Fruit fly (Drosophila melanogaster) whole organism, adult: ENCODE data around the gene nrv1.

Experiments used
- CG11617 ChIP-seq: fragments of 200-800 bp; sonication (Bioruptor generic); optimal IDR thresholded peaks from 2 replicates; lab custom pipeline; 2017; ENCODE audit warnings: mild to moderate bottlenecking, missing biosample characterization, missing genetic modification reagents, missing genetic modification characterization
- CG12768 ChIP-seq: fragments of 200-800 bp; sonication (Bioruptor generic); optimal IDR thresholded peaks from 2 replicates; lab custom pipeline; 2017; ENCODE audit warnings: missing biosample characterization, missing genetic modification characterization, mild to moderate bottlenecking, moderate library complexity, missing genetic modification reagents
- CG14711 ChIP-seq: fragments of 200-800 bp; sonication (Bioruptor generic); optimal IDR thresholded peaks from 2 replicates; lab custom pipeline; 2018; ENCODE audit warnings: missing biosample characterization, mild to moderate bottlenecking, missing genetic modification characterization, moderate library complexity
- CG1620 ChIP-seq: fragments of 200-800 bp; sonication (Bioruptor generic); optimal IDR thresholded peaks from 2 replicates; lab custom pipeline; 2016; ENCODE audit warnings: missing biosample characterization, missing genetic modification characterization
- CG33017 ChIP-seq: fragments of 200-800 bp; sonication (Bioruptor generic); optimal IDR thresholded peaks from 2 replicates; lab custom pipeline; 2018; ENCODE audit warnings: missing biosample characterization, mild to moderate bottlenecking, missing genetic modification characterization, moderate library complexity
- CG5204 ChIP-seq: fragments of 200-800 bp; sonication (Bioruptor generic); optimal IDR thresholded peaks from 2 replicates; lab custom pipeline; 2016; ENCODE audit warnings: missing biosample characterization, missing genetic modification characterization
- CG7045 ChIP-seq: fragments of 200-800 bp; sonication (Bioruptor generic); optimal IDR thresholded peaks from 2 replicates; lab custom pipeline; 2017; ENCODE audit warnings: missing biosample characterization, mild to moderate bottlenecking, missing genetic modification characterization
- CG7101 ChIP-seq: fragments of 200-800 bp; sonication (Bioruptor generic); optimal IDR thresholded peaks from 2 replicates; lab custom pipeline; 2018; ENCODE audit warnings: missing biosample characterization, mild to moderate bottlenecking, missing genetic modification characterization, moderate library complexity
- Clk ChIP-seq: fragments of 200-800 bp; sonication (Bioruptor generic); optimal IDR thresholded peaks from 2 replicates; lab custom pipeline; 2017; ENCODE audit warnings: missing biosample characterization, missing genetic modification characterization
- Crg-1 ChIP-seq: fragments of 200-800 bp; sonication (Bioruptor generic); optimal IDR thresholded peaks from 2 replicates; lab custom pipeline; 2016; ENCODE audit warnings: missing biosample characterization, missing genetic modification characterization
- Hr96 ChIP-seq: fragments of 200-800 bp; sonication (Bioruptor generic); optimal IDR thresholded peaks from 2 replicates; lab custom pipeline; 2016; ENCODE audit warnings: missing biosample characterization, missing genetic modification characterization
- Mnt ChIP-seq: fragments of 200-800 bp; sonication (Bioruptor generic); optimal IDR thresholded peaks from 2 replicates; lab custom pipeline; 2016; ENCODE audit warnings: missing biosample characterization, mild to moderate bottlenecking, missing genetic modification characterization
- bab1 ChIP-seq: fragments of 200-800 bp; sonication (Bioruptor generic); optimal IDR thresholded peaks from 3 replicates; lab custom pipeline; 2019; ENCODE audit warnings: missing biosample characterization, mild to moderate bottlenecking, missing genetic modification characterization, moderate library complexity
- cic ChIP-seq: fragments of 200-800 bp; sonication (Bioruptor generic); optimal IDR thresholded peaks from 2 replicates; lab custom pipeline; 2017; ENCODE audit warnings: missing biosample characterization, mild to moderate bottlenecking, missing genetic modification characterization, moderate library complexity
- cnc ChIP-seq, 2 experiments: fragments of >200 bp; optimal IDR thresholded peaks; 2 replicates each; lab custom pipeline; 2017
- kay ChIP-seq: fragments of 200-800 bp; sonication (Bioruptor generic); peaks from one replicate; lab custom pipeline; 2016; ENCODE audit warnings: missing biosample characterization, missing genetic modification characterization, borderline replicate concordance
- ovo ChIP-seq: fragments of 200-800 bp; sonication (Bioruptor generic); optimal IDR thresholded peaks from 2 replicates; lab custom pipeline; 2016; ENCODE audit warnings: missing biosample characterization, missing genetic modification characterization
- pad ChIP-seq: fragments of 200-800 bp; sonication (Bioruptor generic); optimal IDR thresholded peaks from 3 replicates; lab custom pipeline; 2017; ENCODE audit warnings: missing biosample characterization, missing genetic modification characterization, mild to moderate bottlenecking, moderate library complexity, missing genetic modification reagents
- tj ChIP-seq: fragments of 200-800 bp; sonication (Bioruptor generic); optimal IDR thresholded peaks from 3 replicates; lab custom pipeline; 2017; ENCODE audit warnings: missing biosample characterization, mild to moderate bottlenecking, missing genetic modification characterization, moderate library complexity
- toe ChIP-seq: fragments of 200-800 bp; sonication (Bioruptor generic); optimal IDR thresholded peaks from 2 replicates; lab custom pipeline; 2016; ENCODE audit warnings: missing biosample characterization, missing genetic modification characterization

The nrv1 gene

dm6 chr2L:6786674-6787028 is at the start of gene nrv1:
TSS of gene nrv1 (minus strand) at chr2L:6786861.
- no peak for TF ChIP-seq Mnt
- TF ChIP-seq toe (GFP tag; lab: Kevin White, UChicago): no peak
- no peak for TF ChIP-seq CG5204 (GFP tag; lab: Kevin White, UChicago)
- TF ChIP-seq tj (GFP tag; lab: Kevin White, UChicago): no peak
- TF ChIP-seq cnc (optimal IDR thresholded peaks at IDR 0.05; lab: Kevin White, UChicago): no peak
- TF ChIP-seq CG7045 (GFP tag; lab: Kevin White, UChicago): no peak
- no peak for TF ChIP-seq bab1
- no peak for TF ChIP-seq CG1620 (GFP tag; lab: Kevin White, UChicago)
- no peak for TF ChIP-seq pad (GFP tag; lab: Kevin White, UChicago)
- no peak for TF ChIP-seq Hr96 (GFP tag; lab: Kevin White, UChicago)
- no peak for TF ChIP-seq CG11617
- TF ChIP-seq Clk (GFP tag; lab: Kevin White, UChicago): no peak
- no peak for TF ChIP-seq kay (GFP tag; lab: Kevin White, UChicago)
- TF ChIP-seq CG33017 (tag; lab: Kevin White, UChicago): no peak
- TF ChIP-seq CG14711 (tag; lab: Kevin White, UChicago): no peak
- no peak for TF ChIP-seq ovo
- TF ChIP-seq Crg-1 (GFP tag; lab: Kevin White, UChicago): no peak
- TF ChIP-seq CG7101 (tag; lab: Kevin White, UChicago): no peak
- TF ChIP-seq CG12768 (GFP tag; lab: Kevin White, UChicago): no peak
- TF ChIP-seq cic (GFP tag; lab: Kevin White, UChicago): no peak

dm6 chr2L:6836114-6836513 is 49.5 kb upstream of the nrv1 start:
- TF ChIP-seq cnc (optimal IDR thresholded peaks at IDR 0.05; lab: Kevin White, UChicago) (no peak), Clk (GFP tag; lab: Kevin White, UChicago) (no peak), CG14711 (tag; lab: Kevin White, UChicago) (no peak), Crg-1 (GFP tag; lab: Kevin White, UChicago) (no peak), toe (GFP tag; lab: Kevin White, UChicago) (no peak), CG12768 (GFP tag; lab: Kevin White, UChicago) (no peak), tj (GFP tag; lab: Kevin White, UChicago) (no peak), ovo (no peak)

- TF ChIP-seq pad (GFP tag; lab: Kevin White, UChicago): peak; percentile 21
- no peak for TF ChIP-seq CG1620 (GFP tag; lab: Kevin White, UChicago)
- TF ChIP-seq CG14711 (tag; lab: Kevin White, UChicago): no peak
These were observed 47.0 kb upstream of the nrv1 start for dm6 chr2L:6833661-6834073.

- TF ChIP-seq CG14711 (tag; lab: Kevin White, UChicago) (no peak), ovo (no peak), bab1 (no peak), Hr96 (GFP tag; lab: Kevin White, UChicago) (no peak), CG12768 (GFP tag; lab: Kevin White, UChicago) (no peak), Mnt (no peak), Crg-1 (GFP tag; lab: Kevin White, UChicago) (no peak), CG7045 (GFP tag; lab: Kevin White, UChicago) (no peak), pad (GFP tag; lab: Kevin White, UChicago) (no peak), tj (GFP tag; lab: Kevin White, UChicago) (no peak), CG5204 (GFP tag; lab: Kevin White, UChicago) (no peak), kay (GFP tag; lab: Kevin White, UChicago) (no peak)
These were observed 43.6 kb upstream of the nrv1 start for dm6 chr2L:6830264-6830729.

dm6 chr2L:6827558-6828122 is 41.0 kb upstream of the nrv1 start:
- TF ChIP-seq Crg-1 (GFP tag; lab: Kevin White, UChicago): no peak
- no peak for TF ChIP-seq CG33017 (tag; lab: Kevin White, UChicago)
- TF ChIP-seq Mnt: no peak
- TF ChIP-seq cic (GFP tag; lab: Kevin White, UChicago): no peak

dm6 chr2L:6826298-6826697 is 39.6 kb upstream of the nrv1 start:
- TF ChIP-seq CG14711 (tag; lab: Kevin White, UChicago): no peak
- no peak for TF ChIP-seq Crg-1 (GFP tag; lab: Kevin White, UChicago)
- TF ChIP-seq CG7045 (GFP tag; lab: Kevin White, UChicago): no peak
- TF ChIP-seq Clk (GFP tag; lab: Kevin White, UChicago): no peak
- TF ChIP-seq cnc (optimal IDR thresholded peaks at IDR 0.05; lab: Kevin White, UChicago): no peak
- TF ChIP-seq toe (GFP tag; lab: Kevin White, UChicago): no peak
- no peak for TF ChIP-seq CG11617
- TF ChIP-seq Mnt: no peak
- TF ChIP-seq kay (GFP tag; lab: Kevin White, UChicago): no peak
- no peak for TF ChIP-seq CG5204 (GFP tag; lab: Kevin White, UChicago)
- TF ChIP-seq CG7101 (tag; lab: Kevin White, UChicago): no peak
- no peak for TF ChIP-seq tj (GFP tag; lab: Kevin White, UChicago)
- TF ChIP-seq cic (GFP tag; lab: Kevin White, UChicago): no peak
- no peak for TF ChIP-seq CG33017 (tag; lab: Kevin White, UChicago)
- no peak for TF ChIP-seq pad (GFP tag; lab: Kevin White, UChicago)
- TF ChIP-seq bab1: no peak
- TF ChIP-seq ovo: no peak
- no peak for TF ChIP-seq CG12768 (GFP tag; lab: Kevin White, UChicago)
- TF ChIP-seq Hr96 (GFP tag; lab: Kevin White, UChicago): no peak
- TF ChIP-seq CG1620 (GFP tag; lab: Kevin White, UChicago): no peak
